Fruit fly (Drosophila melanogaster) whole organism, embryonic: ENCODE data around the gene CG13917.

ENCODE experiments used
- CG1024 ChIP-seq: fragments of 200-800 bp; sonication (Bioruptor generic); IDR thresholded peaks from 2 replicates; pipeline ENCODE4 v1.3.6; 2022; ENCODE audit warnings: missing biosample characterization, missing genetic modification characterization
- CG10267 ChIP-seq: fragments of 200-800 bp; sonication (Bioruptor generic); optimal IDR thresholded peaks from 2 replicates; lab custom pipeline; 2018; ENCODE audit warnings: missing biosample characterization, mild to moderate bottlenecking, missing genetic modification characterization, moderate library complexity
- CG10321 ChIP-seq: fragments of 200-800 bp; sonication (Bioruptor generic); IDR thresholded peaks from 2 replicates; pipeline ENCODE4 v1.3.6; 2022; ENCODE audit warnings: missing biosample characterization, missing genetic modification characterization
- CG10366 ChIP-seq: fragments of 200-800 bp; sonication (Bioruptor generic); IDR thresholded peaks from 2 replicates; pipeline ENCODE4 v1.3.6; 2022; ENCODE audit warnings: missing biosample characterization, missing genetic modification characterization
- CG10462 ChIP-seq: fragments of 200-800 bp; sonication (Bioruptor generic); optimal IDR thresholded peaks from 2 replicates; lab custom pipeline; 2016; ENCODE audit warnings: missing biosample characterization, missing genetic modification characterization
- CG10543 ChIP-seq: fragments of 200-800 bp; sonication (Bioruptor generic); optimal IDR thresholded peaks from 3 replicates; lab custom pipeline; 2017; ENCODE audit warnings: missing biosample characterization, mild to moderate bottlenecking, missing genetic modification characterization, moderate library complexity
- CG10654 ChIP-seq: fragments of 200-800 bp; sonication (Bioruptor generic); optimal IDR thresholded peaks from 2 replicates; lab custom pipeline; 2016; ENCODE audit warnings: missing biosample characterization, missing genetic modification characterization
- CG12104 ChIP-seq: fragments of 200-800 bp; sonication (Bioruptor generic); optimal IDR thresholded peaks from 3 replicates; lab custom pipeline; 2016; ENCODE audit warnings: missing biosample characterization, missing genetic modification characterization
- CG1233 ChIP-seq: fragments of 200-800 bp; sonication (Bioruptor generic); optimal IDR thresholded peaks from 4 replicates; lab custom pipeline; 2018; ENCODE audit warnings: missing biosample characterization, mild to moderate bottlenecking, missing genetic modification characterization
- CG1602 ChIP-seq: fragments of 200-800 bp; sonication (Bioruptor generic); optimal IDR thresholded peaks from 3 replicates; lab custom pipeline; 2016; ENCODE audit warnings: missing biosample characterization, missing genetic modification characterization
- CG17568 ChIP-seq: fragments of 200-800 bp; sonication (Bioruptor generic); optimal IDR thresholded peaks from 2 replicates; lab custom pipeline; 2018; ENCODE audit warnings: missing biosample characterization, mild to moderate bottlenecking, missing genetic modification characterization, moderate library complexity
- CG18262 ChIP-seq: fragments of 200-800 bp; optimal IDR thresholded peaks from 3 replicates; lab custom pipeline; 2019; ENCODE audit warnings: missing biosample characterization, mild to moderate bottlenecking, missing genetic modification characterization, moderate library complexity
- CG2712 ChIP-seq: fragments of 200-800 bp; optimal IDR thresholded peaks from 3 replicates; lab custom pipeline; 2019; ENCODE audit warnings: missing biosample characterization, mild to moderate bottlenecking, missing genetic modification characterization, moderate library complexity
- CG3065 ChIP-seq: fragments of 200-800 bp; sonication (Bioruptor generic); optimal IDR thresholded peaks from 2 replicates; lab custom pipeline; 2016; ENCODE audit warnings: missing biosample characterization, missing genetic modification characterization
- CG32532 ChIP-seq: fragments of 200-800 bp; sonication (Bioruptor generic); IDR thresholded peaks from 2 replicates; pipeline ENCODE4 v1.3.6; 2022; ENCODE audit warnings: missing biosample characterization, missing genetic modification characterization
- CG3726 ChIP-seq: fragments of 200-800 bp; sonication (Bioruptor generic); IDR thresholded peaks from 3 replicates; pipeline ENCODE4, ENCODE4 v1.3.6; 2022; ENCODE audit warnings: missing biosample characterization, missing genetic modification characterization
- CG3995 ChIP-seq: fragments of 200-800 bp; sonication (Bioruptor generic); optimal IDR thresholded peaks from 3 replicates; lab custom pipeline; 2016; ENCODE audit warnings: missing biosample characterization, missing genetic modification characterization
- CG6854 ChIP-seq: fragments of 200-800 bp; sonication (Bioruptor generic); optimal IDR thresholded peaks from 3 replicates; lab custom pipeline; 2017; ENCODE audit warnings: missing biosample characterization, mild to moderate bottlenecking, missing genetic modification characterization
- CG8290 ChIP-seq, 3 experiments: fragments of 200-800 bp; sonication (Bioruptor generic); optimal IDR thresholded peaks; 2 replicates each; lab custom pipeline; 2016 to 2019; ENCODE audit warnings: missing biosample characterization in 3 of 3, missing genetic modification characterization in 3 of 3, mild to moderate bottlenecking in 2 of 3, moderate library complexity in 1 of 3
- CG8478 ChIP-seq: fragments of >200 bp; optimal IDR thresholded peaks from 2 replicates; lab custom pipeline; 2018
- CG9437 ChIP-seq: fragments of 200-800 bp; sonication (Bioruptor generic); optimal IDR thresholded peaks from 2 replicates; lab custom pipeline; 2018; ENCODE audit warnings: missing biosample characterization, mild to moderate bottlenecking, missing genetic modification characterization
- Camta ChIP-seq: fragments of 200-800 bp; sonication (Bioruptor generic); optimal IDR thresholded peaks from 2 replicates; lab custom pipeline; 2016; ENCODE audit warnings: missing biosample characterization, missing genetic modification characterization
- D ChIP-seq, 2 experiments: fragments of 200-800 bp in 1 of 2; fragments of >200 bp in 1 of 2; sonication (Bioruptor generic) in 1 of 2; optimal IDR thresholded peaks; 2 replicates in 1 of 2; 3 replicates in 1 of 2; lab custom pipeline; 2017; ENCODE audit warnings: mild to moderate bottlenecking in 1 of 2, missing biosample characterization in 1 of 2, missing genetic modification characterization in 1 of 2, missing genetic modification reagents in 1 of 2
- Doc3 ChIP-seq: fragments of 200-800 bp; sonication (Bioruptor generic); IDR thresholded peaks from 3 replicates; pipeline ENCODE4 v1.3.6; 2022; ENCODE audit warnings: missing biosample characterization, missing genetic modification characterization; ENCODE audit not compliant: partially characterized antibody
- E2f1 ChIP-seq: fragments of 200-800 bp; sonication (Bioruptor generic); IDR thresholded peaks from 2 replicates; pipeline ENCODE4 v1.3.6; 2022; ENCODE audit warnings: missing biosample characterization, missing genetic modification characterization
- Gug ChIP-seq: fragments of 200-800 bp; sonication (Bioruptor generic); IDR thresholded peaks from 4 replicates; pipeline ENCODE4 v1.3.6; 2022; ENCODE audit warnings: missing biosample characterization, missing genetic modification characterization
- Hmr ChIP-seq: fragments of 200-800 bp; sonication (Bioruptor generic); optimal IDR thresholded peaks from 3 replicates; lab custom pipeline; 2017; ENCODE audit warnings: mild to moderate bottlenecking, missing biosample characterization, missing genetic modification reagents, missing genetic modification characterization
- Meics ChIP-seq: fragments of 200-800 bp; sonication (Bioruptor generic); optimal IDR thresholded peaks from 2 replicates; lab custom pipeline; 2017; ENCODE audit warnings: missing biosample characterization, mild to moderate bottlenecking, missing genetic modification characterization
- Oli ChIP-seq: fragments of 200-800 bp; sonication (Bioruptor generic); optimal IDR thresholded peaks from 2 replicates; lab custom pipeline; 2018; ENCODE audit warnings: missing biosample characterization, mild to moderate bottlenecking, missing genetic modification characterization, moderate library complexity
- Rx ChIP-seq: fragments of 200-800 bp; sonication (Bioruptor generic); IDR thresholded peaks from 2 replicates; pipeline ENCODE4 v1.3.6; 2022; ENCODE audit warnings: missing biosample characterization, missing genetic modification characterization
- Tbp ChIP-seq: fragments of >200 bp; optimal IDR thresholded peaks from 2 replicates; lab custom pipeline; 2018; ENCODE audit warnings: missing biosample characterization, missing genetic modification characterization
- ac ChIP-seq: fragments of 200-800 bp; sonication (Bioruptor generic); optimal IDR thresholded peaks from 3 replicates; lab custom pipeline; 2017; ENCODE audit warnings: missing biosample characterization, mild to moderate bottlenecking, missing genetic modification characterization
- az2 ChIP-seq: fragments of 200-800 bp; sonication (Bioruptor generic); optimal IDR thresholded peaks from 3 replicates; lab custom pipeline; 2016; ENCODE audit warnings: missing biosample characterization, missing genetic modification characterization
- corto ChIP-seq: fragments of 200-800 bp; sonication (Bioruptor generic); optimal IDR thresholded peaks from 2 replicates; lab custom pipeline; 2016; ENCODE audit warnings: missing biosample characterization, mild to moderate bottlenecking, missing genetic modification characterization, moderate library complexity
- crol ChIP-seq: fragments of 200-800 bp; sonication (Bioruptor generic); IDR thresholded peaks from 2 replicates; pipeline ENCODE4 v1.3.6; 2022; ENCODE audit warnings: missing biosample characterization, missing genetic modification characterization
- cwo ChIP-seq: fragments of 200-800 bp; sonication (Bioruptor generic); optimal IDR thresholded peaks from 3 replicates; lab custom pipeline; 2017; ENCODE audit warnings: missing biosample characterization, missing genetic modification characterization, mild to moderate bottlenecking, moderate library complexity, missing genetic modification reagents
- dati ChIP-seq: fragments of 200-800 bp; sonication (Bioruptor generic); IDR thresholded peaks from 2 replicates; pipeline ENCODE4 v1.3.6; 2022; ENCODE audit warnings: missing biosample characterization, missing genetic modification characterization
- fru ChIP-seq: fragments of >200 bp; optimal IDR thresholded peaks from 2 replicates; lab custom pipeline; 2017
- gcm ChIP-seq: fragments of 200-800 bp; sonication (Bioruptor generic); optimal IDR thresholded peaks from 2 replicates; lab custom pipeline; 2019; ENCODE audit warnings: missing biosample characterization, mild to moderate bottlenecking, missing genetic modification characterization, moderate library complexity
- gsb ChIP-seq: fragments of 200-800 bp; sonication (Bioruptor generic); IDR thresholded peaks from 2 replicates; pipeline ENCODE4 v1.3.6; 2022; ENCODE audit warnings: missing biosample characterization, missing genetic modification characterization
- ham ChIP-seq: fragments of 200-800 bp; sonication (Bioruptor generic); IDR thresholded peaks from 2 replicates; pipeline ENCODE4 v1.3.6; 2022; ENCODE audit warnings: missing biosample characterization, missing genetic modification characterization
- her ChIP-seq: fragments of 200-800 bp; sonication (Bioruptor generic); optimal IDR thresholded peaks from 2 replicates; lab custom pipeline; 2016; ENCODE audit warnings: missing biosample characterization, missing genetic modification characterization
- kni ChIP-seq: fragments of 200-800 bp; sonication (Bioruptor generic); optimal IDR thresholded peaks from 3 replicates; lab custom pipeline; 2017; ENCODE audit warnings: mild to moderate bottlenecking, missing biosample characterization, missing genetic modification reagents, missing genetic modification characterization
- lab ChIP-seq: fragments of 200-800 bp; sonication (Bioruptor generic); optimal IDR thresholded peaks from 3 replicates; lab custom pipeline; 2017; ENCODE audit warnings: missing biosample characterization, missing genetic modification characterization, mild to moderate bottlenecking, moderate library complexity, missing genetic modification reagents
- mirr ChIP-seq: fragments of 200-800 bp; sonication (Bioruptor generic); optimal IDR thresholded peaks from 3 replicates; lab custom pipeline; 2018; ENCODE audit warnings: missing biosample characterization, mild to moderate bottlenecking, missing genetic modification characterization
- p53 ChIP-seq: fragments of 200-800 bp; sonication (Bioruptor generic); optimal IDR thresholded peaks from 2 replicates; lab custom pipeline; 2016; ENCODE audit warnings: missing biosample characterization, missing genetic modification characterization
- phol ChIP-seq: fragments of 200-800 bp; sonication (Bioruptor generic); optimal IDR thresholded peaks from 3 replicates; lab custom pipeline; 2018; ENCODE audit warnings: missing biosample characterization, mild to moderate bottlenecking, missing genetic modification characterization, moderate library complexity
- pnt ChIP-seq: fragments of 200-800 bp; sonication (Bioruptor generic); optimal IDR thresholded peaks from 3 replicates; lab custom pipeline; 2016; ENCODE audit warnings: missing biosample characterization, missing genetic modification characterization
- so ChIP-seq: fragments of 200-800 bp; sonication (Bioruptor generic); IDR thresholded peaks from 3 replicates; pipeline ENCODE4 v1.3.6; 2022; ENCODE audit warnings: missing biosample characterization, missing genetic modification characterization
- trem ChIP-seq: fragments of 200-800 bp; optimal IDR thresholded peaks from 3 replicates; lab custom pipeline; 2019; ENCODE audit warnings: missing biosample characterization, mild to moderate bottlenecking, missing genetic modification characterization, moderate library complexity

Gene CG13917

DNA sequence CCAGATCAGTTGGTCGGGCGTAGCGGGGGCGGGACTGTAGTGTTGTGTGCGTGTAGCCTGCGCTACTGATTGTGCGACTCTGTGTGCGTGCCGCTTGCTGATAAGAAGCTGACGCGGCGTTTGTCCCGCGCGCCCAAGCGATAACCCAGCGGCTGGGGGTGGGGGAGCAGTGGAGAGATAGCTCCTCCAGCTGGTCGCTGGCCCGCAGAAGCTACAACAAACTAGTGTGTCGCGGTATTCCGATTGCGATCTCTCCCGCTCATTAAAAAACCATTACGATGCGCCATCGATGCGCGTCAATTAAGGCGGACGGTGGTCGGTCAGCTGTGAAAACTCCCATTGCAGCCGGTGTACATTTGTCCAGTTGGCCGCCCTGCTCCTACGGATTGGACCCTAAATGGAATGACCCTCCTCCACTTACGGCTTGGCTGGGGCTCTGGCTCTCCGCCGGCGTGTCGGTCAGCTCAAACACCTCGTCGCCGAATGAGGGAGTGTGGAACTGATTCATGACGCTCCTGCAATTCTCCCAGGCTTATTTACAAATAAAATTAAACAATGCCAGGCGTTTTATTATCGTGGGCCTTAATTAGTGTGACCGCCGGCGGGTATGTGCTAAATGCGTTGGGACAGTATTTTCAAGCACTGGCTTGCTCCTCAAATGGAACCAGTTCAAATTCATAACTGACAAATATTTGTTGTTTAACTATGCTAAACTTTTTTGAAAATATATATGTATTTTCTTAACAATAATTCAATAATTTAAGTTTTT is 25.7 kb downstream of the CG13917 start, which contains the start of gene CG12104 (continued):
- peak; percentile 24 for TF ChIP-seq CG10462
- TF ChIP-seq CG10366, result no peak
- TF ChIP-seq gcm (GFP tag; lab: Kevin White, UChicago), result peak; percentile 19
- TF ChIP-seq pnt (GFP tag; lab: Kevin White, UChicago), result no peak
- no peak for TF ChIP-seq CG1024
- no peak for TF ChIP-seq p53 (GFP tag; lab: Kevin White, UChicago)
- TF ChIP-seq CG10321 (GFP tag; lab: Robert Waterston, UW), result no peak
- TF ChIP-seq gsb (GFP tag; lab: Robert Waterston, UW), result no peak
- peak; percentile 88 for TF ChIP-seq CG10267 (tag; lab: Kevin White, UChicago)
- no peak for TF ChIP-seq Tbp (GFP tag; lab: Kevin White, UChicago)
- no peak for TF ChIP-seq ac (GFP tag; lab: Kevin White, UChicago)
- TF ChIP-seq kni, result no peak
- no peak for TF ChIP-seq CG1602 (GFP tag; lab: Kevin White, UChicago)
- no peak for TF ChIP-seq CG6854 (GFP tag; lab: Kevin White, UChicago)
- no peak for TF ChIP-seq Meics (GFP tag; lab: Kevin White, UChicago)
- TF ChIP-seq corto (GFP tag; lab: Kevin White, UChicago), result no peak
- TF ChIP-seq CG1233 (GFP tag; lab: Kevin White, UChicago), result peak; percentile 38
- TF ChIP-seq D (optimal IDR thresholded peaks at IDR 0.05; lab: Kevin White, UChicago), result no peak
- peak; percentile 14 for TF ChIP-seq D (GFP tag; optimal IDR thresholded peaks at IDR 0.05; lab: Kevin White, UChicago)
- no peak for TF ChIP-seq CG17568 (GFP tag; lab: Kevin White, UChicago)
- no peak for TF ChIP-seq CG8478 (lab: Kevin White, UChicago)
- TF ChIP-seq Rx (GFP tag; lab: Robert Waterston, UW), result no peak
- TF ChIP-seq phol, result peak; percentile 16
- TF ChIP-seq CG10654 (GFP tag; lab: Kevin White, UChicago), result no peak
- TF ChIP-seq E2f1 (GFP tag; lab: Robert Waterston, UW), result no peak
- no peak for TF ChIP-seq Gug (GFP tag; lab: Robert Waterston, UW)
- TF ChIP-seq Camta (GFP tag; lab: Kevin White, UChicago), result no peak
- TF ChIP-seq CG3726 (GFP tag; lab: Robert Waterston, UW), result no peak
- TF ChIP-seq Oli (tag; lab: Kevin White, UChicago), result no peak
- peak; percentile 96 for TF ChIP-seq crol (GFP tag; lab: Robert Waterston, UW)
- TF ChIP-seq ham, result no peak
- no peak for TF ChIP-seq so (GFP tag; lab: Robert Waterston, UW)
- peak; percentile 33; the same call in 1 of the 2 replicates for TF ChIP-seq CG32532 (GFP tag; lab: Robert Waterston, UW)
- TF ChIP-seq CG8290 (GFP tag; optimal IDR thresholded peaks at IDR 0.05; lab: Kevin White, UChicago), result no peak
- TF ChIP-seq CG8290 (tag; optimal IDR thresholded peaks at IDR 0.05; lab: Kevin White, UChicago), result peak in 1 of 2 experiments; percentile 13
- TF ChIP-seq CG3065, result no peak
- TF ChIP-seq trem (tag; lab: Kevin White, UChicago), result peak; percentile 53
- TF ChIP-seq Doc3, result no peak
- TF ChIP-seq fru (lab: Kevin White, UChicago), result no peak
- TF ChIP-seq mirr, result peak; percentile 64
- TF ChIP-seq lab (GFP tag; lab: Kevin White, UChicago), result peak; percentile 42
- no peak for TF ChIP-seq az2 (GFP tag; lab: Kevin White, UChicago)
- peak; percentile 51 for TF ChIP-seq Hmr (GFP tag; lab: Kevin White, UChicago)
- no peak for TF ChIP-seq CG9437
- peak; percentile 95 for TF ChIP-seq CG10543 (GFP tag; lab: Kevin White, UChicago)
- peak; percentile 48 for TF ChIP-seq CG2712 (tag; lab: Kevin White, UChicago)
- TF ChIP-seq CG3995 (GFP tag; lab: Kevin White, UChicago), result no peak
- TF ChIP-seq CG18262 (tag; lab: Kevin White, UChicago), result peak; percentile 16
- peak; percentile 88 for TF ChIP-seq CG12104 (GFP tag; lab: Kevin White, UChicago)
- TF ChIP-seq her (GFP tag; lab: Kevin White, UChicago), result no peak
- TF ChIP-seq cwo, result peak; percentile 40
- TF ChIP-seq dati (GFP tag; lab: Robert Waterston, UW), result no peak
